Fruit fly (Drosophila melanogaster): ENCODE measurements around the gene CG42464.

DNA sequence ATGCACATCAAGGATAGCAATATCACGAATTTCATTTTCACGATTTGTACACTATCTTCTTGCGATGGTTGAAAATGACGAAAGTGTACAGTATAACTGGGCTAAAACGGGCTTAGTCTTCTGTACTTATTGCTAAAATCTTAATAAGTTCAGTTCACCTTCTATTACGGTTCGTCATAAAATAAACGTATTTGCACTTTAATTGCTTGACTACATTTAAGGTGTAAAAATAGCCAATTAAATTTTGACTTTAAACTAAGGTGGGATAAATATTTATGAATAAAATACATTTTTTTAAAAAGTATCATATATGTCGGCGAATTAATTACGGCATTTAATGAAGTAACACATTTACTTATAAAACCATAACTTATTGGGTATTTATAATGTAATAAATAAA, 29.6 kb upstream of the CG42464 start, which contains the start of gene Sfp24Bb:
- TF ChIP-seq psq (optimal IDR thresholded peaks at IDR 0.05) (no peak), ttk (optimal IDR thresholded peaks at IDR 0.05) (no peak)

Data from Kc167 (cell line).